Worm (Caenorhabditis elegans) whole organism, L1 larva: ENCODE measurements around the gene npp-5.

Source experiments
- C04F5.9 ChIP-seq: sonication (generic microtip); optimal IDR thresholded peaks from 2 replicates; lab custom pipeline; 2016; ENCODE audit warnings: missing genetic modification characterization, missing compliant biosample characterization
- C16A3.4 ChIP-seq: fragments of 150-350 bp; optimal IDR thresholded peaks from 2 replicates; lab custom pipeline; 2014; ENCODE audit warnings: missing biosample characterization, missing genetic modification characterization
- C34B4.2 ChIP-seq: sonication (generic microtip); optimal IDR thresholded peaks from 2 replicates; lab custom pipeline; 2017; ENCODE audit warnings: mild to moderate bottlenecking, missing genetic modification characterization, missing compliant biosample characterization
- Y116A8C.19 ChIP-seq: sonication (generic microtip); optimal IDR thresholded peaks from 2 replicates; lab custom pipeline; 2016; ENCODE audit warnings: missing compliant biosample characterization, missing genetic modification characterization, borderline replicate concordance
- aha-1 ChIP-seq: fragments of 150-350 bp; optimal IDR thresholded peaks from 2 replicates; lab custom pipeline; 2014; ENCODE audit warnings: missing biosample characterization, missing genetic modification characterization
- ama-1 ChIP-seq: fragments of 150-350 bp; optimal IDR thresholded peaks from 2 replicates; lab custom pipeline; 2014
- blmp-1 ChIP-seq: fragments of 150-350 bp; optimal IDR thresholded peaks from 2 replicates; lab custom pipeline; 2014; ENCODE audit warnings: missing biosample characterization, missing genetic modification characterization
- ceh-63 ChIP-seq: fragments of 200-800 bp; sonication (Bioruptor generic); optimal IDR thresholded peaks from 2 replicates; lab custom pipeline; 2018; ENCODE audit warnings: mild to moderate bottlenecking, missing genetic modification characterization, missing compliant biosample characterization
- ceh-8 ChIP-seq: fragments of 200-800 bp; sonication (Bioruptor generic); optimal IDR thresholded peaks from 2 replicates; lab custom pipeline; 2018; ENCODE audit warnings: mild to moderate bottlenecking, missing genetic modification characterization, moderate library complexity, missing compliant biosample characterization
- ceh-88 ChIP-seq: fragments of 200-800 bp; sonication (Bioruptor generic); IDR thresholded peaks from 2 replicates; pipeline ENCODE4 v1.3.6; 2022; ENCODE audit warnings: missing genetic modification characterization, missing compliant biosample characterization
- ceh-90 ChIP-seq: sonication (generic microtip); optimal IDR thresholded peaks from 2 replicates; lab custom pipeline; 2016; ENCODE audit warnings: missing genetic modification characterization, missing compliant biosample characterization
- ces-1 ChIP-seq: fragments of 150-350 bp; optimal IDR thresholded peaks from 2 replicates; lab custom pipeline; 2014; ENCODE audit warnings: missing biosample characterization, missing genetic modification reagents, missing genetic modification characterization
- dpl-1 ChIP-seq, 3 experiments: fragments of 150-350 bp in 2 of 3; sonication (generic microtip) in 1 of 3; optimal IDR thresholded peaks; 2 replicates each; lab custom pipeline; 2014 to 2017; ENCODE audit warnings: missing biosample characterization in 3 of 3, missing genetic modification characterization in 3 of 3, missing genetic modification reagents in 3 of 3
- efl-1 ChIP-seq, 4 experiments: fragments of 150-350 bp; optimal IDR thresholded peaks in 3 of 4; peaks in 1 of 4; 1 replicate in 1 of 4; 2 replicates in 3 of 4; lab custom pipeline; 2014; ENCODE audit warnings: missing biosample characterization in 2 of 4, missing genetic modification characterization in 2 of 4, missing genetic modification reagents in 2 of 4
- egl-13 ChIP-seq: sonication (generic microtip); optimal IDR thresholded peaks from 2 replicates; lab custom pipeline; 2016; ENCODE audit warnings: missing genotype, missing genetic modification reagents, missing genetic modification characterization, missing compliant biosample characterization
- elt-2 ChIP-seq: sonication (generic microtip); optimal IDR thresholded peaks from 2 replicates; lab custom pipeline; 2016; ENCODE audit warnings: missing genetic modification characterization, mild to moderate bottlenecking, inconsistent platforms, missing compliant biosample characterization, missing genetic modification reagents
- ets-5 ChIP-seq: fragments of 200-800 bp; sonication (Bioruptor generic); IDR thresholded peaks from 2 replicates; pipeline ENCODE4 v1.3.6; 2022; ENCODE audit warnings: missing genetic modification characterization, missing compliant biosample characterization
- fkh-10 ChIP-seq: sonication (generic microtip); optimal IDR thresholded peaks from 2 replicates; lab custom pipeline; 2017; ENCODE audit warnings: missing biosample characterization, missing genetic modification reagents, missing genetic modification characterization
- fkh-8 ChIP-seq: sonication (generic microtip); optimal IDR thresholded peaks from 2 replicates; lab custom pipeline; 2016; ENCODE audit warnings: mild to moderate bottlenecking, missing genetic modification characterization, missing compliant biosample characterization
- fos-1 ChIP-seq: fragments of 150-350 bp; optimal IDR thresholded peaks from 2 replicates; lab custom pipeline; 2014; ENCODE audit warnings: missing biosample characterization, missing genetic modification characterization
- grh-1 ChIP-seq: fragments of 200-800 bp; sonication (Bioruptor generic); IDR thresholded peaks from 2 replicates; pipeline ENCODE4 v1.3.6; 2022; ENCODE audit warnings: missing genetic modification reagents, missing genetic modification characterization, missing compliant biosample characterization
- hlh-17 ChIP-seq: fragments of 200-800 bp; sonication (Bioruptor generic); optimal IDR thresholded peaks from 2 replicates; lab custom pipeline; 2018; ENCODE audit warnings: missing genetic modification characterization, mild to moderate bottlenecking, missing compliant biosample characterization, moderate library complexity, borderline replicate concordance
- hlh-4 ChIP-seq: sonication (generic microtip); optimal IDR thresholded peaks from 2 replicates; lab custom pipeline; 2016; ENCODE audit warnings: mild to moderate bottlenecking, missing genetic modification characterization, missing compliant biosample characterization
- irx-1 ChIP-seq: sonication (generic microtip); optimal IDR thresholded peaks from 2 replicates; lab custom pipeline; 2016; ENCODE audit warnings: missing genetic modification characterization, missing compliant biosample characterization
- lin-14 ChIP-seq: fragments of 200-800 bp; sonication (Bioruptor generic); optimal IDR thresholded peaks from 2 replicates; lab custom pipeline; 2018; ENCODE audit warnings: mild to moderate bottlenecking, missing genetic modification characterization, moderate library complexity, missing compliant biosample characterization
- lin-39 ChIP-seq: fragments of 150-350 bp; optimal IDR thresholded peaks from 2 replicates; lab custom pipeline; 2014; ENCODE audit warnings: missing biosample characterization, missing genetic modification reagents, missing genetic modification characterization
- lir-3 ChIP-seq: sonication (generic microtip); optimal IDR thresholded peaks from 2 replicates; lab custom pipeline; 2016; ENCODE audit warnings: mild to moderate bottlenecking, missing genetic modification characterization, moderate library complexity, missing compliant biosample characterization; ENCODE audit not compliant: poor library complexity
- lsy-2 ChIP-seq, 2 experiments: fragments of 150-350 bp; optimal IDR thresholded peaks; 2 replicates each; lab custom pipeline; 2014; ENCODE audit warnings: missing biosample characterization in 2 of 2, missing genetic modification characterization in 2 of 2
- mab-9 ChIP-seq: fragments of 200-800 bp; sonication (Bioruptor generic); IDR thresholded peaks from 2 replicates; pipeline ENCODE4 v1.3.6; 2022; ENCODE audit warnings: missing genetic modification reagents, missing genetic modification characterization, missing compliant biosample characterization
- mdl-1 ChIP-seq, 2 experiments: fragments of 150-350 bp; optimal IDR thresholded peaks; 2 replicates each; lab custom pipeline; 2014 to 2017; ENCODE audit warnings: missing biosample characterization in 2 of 2, missing genetic modification characterization in 2 of 2, inconsistent platforms in 1 of 2
- nhr-77 ChIP-seq: fragments of 150-350 bp; optimal IDR thresholded peaks from 2 replicates; lab custom pipeline; 2014; ENCODE audit warnings: missing biosample characterization, missing genetic modification characterization
- nhr-85 ChIP-seq: sonication (generic microtip); peaks from one replicate; lab custom pipeline; 2016; ENCODE audit warnings: missing genetic modification characterization, inconsistent platforms, missing compliant biosample characterization
- pag-3 ChIP-seq: sonication (generic microtip); optimal IDR thresholded peaks from 2 replicates; lab custom pipeline; 2017; ENCODE audit warnings: missing genetic modification characterization, mild to moderate bottlenecking, missing compliant biosample characterization, antibody characterized with exemption, borderline replicate concordance; ENCODE audit not compliant: insufficient read depth
- pax-3 ChIP-seq: fragments of 200-800 bp; sonication (Bioruptor generic); optimal IDR thresholded peaks from 2 replicates; lab custom pipeline; 2018; ENCODE audit warnings: mild to moderate bottlenecking, missing genetic modification characterization, moderate library complexity, missing compliant biosample characterization
- pqm-1 ChIP-seq: sonication (generic microtip); optimal IDR thresholded peaks from 3 replicates; lab custom pipeline; 2017; ENCODE audit warnings: missing biosample characterization, missing genetic modification characterization
- rnt-1 ChIP-seq: sonication (generic microtip); optimal IDR thresholded peaks from 2 replicates; lab custom pipeline; 2016; ENCODE audit warnings: mild to moderate bottlenecking, missing genetic modification characterization, moderate library complexity, missing compliant biosample characterization
- snpc-4 ChIP-seq: fragments of 150-350 bp; optimal IDR thresholded peaks from 2 replicates; lab custom pipeline; 2014; ENCODE audit warnings: missing biosample characterization, missing genetic modification characterization
- snu-23 ChIP-seq: sonication (generic microtip); optimal IDR thresholded peaks from 2 replicates; lab custom pipeline; 2016; ENCODE audit warnings: missing genetic modification characterization, missing compliant biosample characterization
- sox-4 ChIP-seq: sonication (generic microtip); optimal IDR thresholded peaks from 2 replicates; lab custom pipeline; 2016; ENCODE audit warnings: missing genetic modification characterization, missing compliant biosample characterization
- swsn-7 ChIP-seq: sonication (generic microtip); optimal IDR thresholded peaks from 2 replicates; lab custom pipeline; 2016; ENCODE audit warnings: missing genetic modification characterization, missing compliant biosample characterization
- tlp-1 ChIP-seq: fragments of 150-350 bp; optimal IDR thresholded peaks from 2 replicates; lab custom pipeline; 2014; ENCODE audit warnings: missing biosample characterization, missing genetic modification characterization
- unc-130 ChIP-seq: fragments of 150-350 bp; optimal IDR thresholded peaks from 2 replicates; lab custom pipeline; 2017; ENCODE audit warnings: missing biosample characterization, missing genetic modification characterization, inconsistent platforms
- unc-30 ChIP-seq: sonication (generic microtip); optimal IDR thresholded peaks from 2 replicates; lab custom pipeline; 2017; ENCODE audit warnings: missing biosample characterization, missing genetic modification characterization
- unc-62 ChIP-seq: fragments of 150-350 bp; optimal IDR thresholded peaks from 2 replicates; lab custom pipeline; 2014; ENCODE audit warnings: missing biosample characterization, missing genetic modification reagents, missing genetic modification characterization
- unc-86 ChIP-seq: sonication (generic microtip); optimal IDR thresholded peaks from 2 replicates; lab custom pipeline; 2016; ENCODE audit warnings: missing genetic modification characterization, missing compliant biosample characterization
- unc-98 ChIP-seq: fragments of 200-800 bp; sonication (Bioruptor generic); IDR thresholded peaks from 2 replicates; pipeline ENCODE4 v1.3.6; 2022; ENCODE audit warnings: missing genetic modification characterization, missing compliant biosample characterization
- xbp-1 ChIP-seq: sonication (generic microtip); optimal IDR thresholded peaks from 2 replicates; lab custom pipeline; 2016; ENCODE audit warnings: missing genetic modification characterization, missing compliant biosample characterization
- zag-1 ChIP-seq: fragments of 150-350 bp; optimal IDR thresholded peaks from 2 replicates; lab custom pipeline; 2014; ENCODE audit warnings: missing biosample characterization, missing genetic modification characterization
- zip-4 ChIP-seq: fragments of 200-800 bp; sonication (Bioruptor generic); optimal IDR thresholded peaks from 2 replicates; lab custom pipeline; 2018; ENCODE audit warnings: mild to moderate bottlenecking, missing genetic modification characterization, moderate library complexity, missing compliant biosample characterization
- ztf-4 ChIP-seq: fragments of 150-350 bp; optimal IDR thresholded peaks from 2 replicates; lab custom pipeline; 2014; ENCODE audit warnings: missing biosample characterization, missing genetic modification characterization

npp-5 gene

DNA sequence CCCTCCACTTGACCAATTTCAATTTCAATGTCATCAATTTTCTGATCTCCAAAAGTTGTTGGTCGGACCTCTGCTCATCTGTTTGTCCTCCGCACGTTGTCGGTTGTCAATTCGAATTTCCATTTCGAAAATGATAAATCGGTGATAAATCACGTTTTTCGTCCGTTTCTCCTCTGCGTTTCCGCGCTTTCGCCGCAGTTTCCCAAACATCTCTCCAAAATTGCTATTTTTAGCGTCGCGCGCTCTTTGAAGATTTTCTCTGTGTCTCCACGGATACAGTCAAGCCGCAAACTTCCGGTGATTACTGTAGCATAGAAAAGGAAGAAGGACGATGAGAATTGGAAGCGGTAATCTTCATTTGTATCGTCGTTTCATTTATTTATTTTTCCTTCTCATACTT lies 42.4 kb upstream of the npp-5 start (continued):
- no peak for TF ChIP-seq snpc-4
- no peak for TF ChIP-seq nhr-77 (tag; lab: Kevin White, UChicago)
- no peak for TF ChIP-seq pqm-1 (tag; lab: Kevin White, UChicago)
- no peak for TF ChIP-seq pax-3 (tag; lab: Kevin White, UChicago)
- TF ChIP-seq mab-9 (GFP tag; lab: Robert Waterston, UW) = no peak
- no peak for TF ChIP-seq fkh-10 (GFP tag; lab: Kevin White, UChicago)
- peak; percentile 59 for TF ChIP-seq snu-23 (GFP tag; lab: Kevin White, UChicago)
- peak; percentile 23 for TF ChIP-seq fos-1 (tag; lab: Kevin White, UChicago)
- TF ChIP-seq unc-62 (GFP tag; lab: Kevin White, UChicago) = peak; percentile 3
- TF ChIP-seq unc-130 (tag; lab: Kevin White, UChicago) = peak; percentile 57
- no peak for TF ChIP-seq hlh-17
- TF ChIP-seq xbp-1 = no peak
- no peak for TF ChIP-seq C34B4.2 (tag; lab: Kevin White, UChicago)
- TF ChIP-seq hlh-4 (tag; lab: Kevin White, UChicago) = no peak
- no peak for TF ChIP-seq zip-4 (GFP tag; lab: Kevin White, UChicago)
- no peak for TF ChIP-seq Y116A8C.19 (tag; lab: Kevin White, UChicago)
- no peak for TF ChIP-seq lir-3
- no peak for TF ChIP-seq egl-13 (tag; lab: Kevin White, UChicago)
- no peak for TF ChIP-seq swsn-7 (tag; lab: Kevin White, UChicago)
- no peak for TF ChIP-seq unc-98
- no peak for TF ChIP-seq lin-39 (tag; lab: Kevin White, UChicago)
- TF ChIP-seq ama-1 (lab: Kevin White, UChicago) = no peak
- peak; percentile 39 to 85 for TF ChIP-seq lsy-2 (tag; optimal IDR thresholded peaks at IDR 0.05; lab: Kevin White, UChicago)
- no peak for TF ChIP-seq sox-4 (tag; lab: Kevin White, UChicago)
- TF ChIP-seq C16A3.4 (tag; lab: Kevin White, UChicago) = no peak
- TF ChIP-seq ceh-8 = no peak
- TF ChIP-seq lin-14 (GFP tag; lab: Kevin White, UChicago) = peak; percentile 71
- no peak for TF ChIP-seq irx-1 (tag; lab: Kevin White, UChicago)
- TF ChIP-seq grh-1 (GFP tag; lab: Robert Waterston, UW) = peak; percentile 59
- no peak for TF ChIP-seq ces-1 (GFP tag; lab: Kevin White, UChicago)
- no peak for TF ChIP-seq C04F5.9
- TF ChIP-seq ztf-4 (tag; lab: Kevin White, UChicago) = no peak
- TF ChIP-seq dpl-1 (GFP tag; optimal IDR thresholded peaks at IDR 0.05; lab: Kevin White, UChicago) = peak in 1 of 3 experiments; percentile 2
- TF ChIP-seq rnt-1 (tag; lab: Kevin White, UChicago) = no peak
- no peak for TF ChIP-seq ceh-88 (GFP tag; lab: Robert Waterston, UW)
- peak; percentile 84 for TF ChIP-seq blmp-1 (tag; lab: Kevin White, UChicago)
- TF ChIP-seq mdl-1 (tag; optimal IDR thresholded peaks at IDR 0.05; lab: Kevin White, UChicago) = peak in 1 of 2 experiments; percentile 73
- no peak for TF ChIP-seq unc-30
- no peak for TF ChIP-seq aha-1 (tag; lab: Kevin White, UChicago)
- no peak for TF ChIP-seq fkh-8
- TF ChIP-seq ets-5 (GFP tag; lab: Robert Waterston, UW) = no peak
- peak; percentile 97 for TF ChIP-seq nhr-85 (tag; lab: Kevin White, UChicago)
- no peak for TF ChIP-seq zag-1
- no peak for TF ChIP-seq unc-86
- no peak for TF ChIP-seq elt-2 (tag; lab: Kevin White, UChicago)
- TF ChIP-seq ceh-63 (GFP tag; lab: Kevin White, UChicago) = no peak
- no peak for TF ChIP-seq pag-3 (tag; lab: Kevin White, UChicago)
- TF ChIP-seq tlp-1 (tag; lab: Kevin White, UChicago) = no peak
- no peak for TF ChIP-seq ceh-90
- TF ChIP-seq efl-1 (optimal IDR thresholded peaks at IDR 0.05; lab: Kevin White, UChicago) = no peak
- TF ChIP-seq efl-1 (GFP tag; optimal IDR thresholded peaks at IDR 0.05 in 1 of 2; lab: Kevin White, UChicago) = peak in 1 of 2 experiments; percentile 92
